Fruit fly (Drosophila melanogaster) whole organism, embryonic: ENCODE data around the gene CG42823.

ENCODE experiments used
- Adf1 ChIP-seq: fragments of 200-800 bp; sonication (Bioruptor generic); IDR thresholded peaks from 2 replicates; pipeline ENCODE4 v1.3.6; 2022; ENCODE audit warnings: missing biosample characterization, missing genetic modification characterization
- Asciz ChIP-seq: fragments of 200-800 bp; sonication (Bioruptor generic); optimal IDR thresholded peaks from 2 replicates; lab custom pipeline; 2017; ENCODE audit warnings: missing biosample characterization, mild to moderate bottlenecking, missing genetic modification characterization, missing genetic modification reagents
- CG10431 ChIP-seq: fragments of 200-800 bp; sonication (Bioruptor generic); optimal IDR thresholded peaks from 3 replicates; lab custom pipeline; 2018; ENCODE audit warnings: missing biosample characterization, mild to moderate bottlenecking, missing genetic modification characterization
- CG11456 ChIP-seq: fragments of 200-800 bp; sonication (Bioruptor generic); IDR thresholded peaks from 3 replicates; pipeline ENCODE4 v1.3.6; 2022; ENCODE audit warnings: missing biosample characterization, missing genetic modification characterization
- CG13894 ChIP-seq: fragments of 200-800 bp; sonication (Bioruptor generic); optimal IDR thresholded peaks from 3 replicates; lab custom pipeline; 2018; ENCODE audit warnings: missing biosample characterization, mild to moderate bottlenecking, missing genetic modification characterization, moderate library complexity
- CG15479 ChIP-seq: fragments of 200-800 bp; sonication (Bioruptor generic); optimal IDR thresholded peaks from 3 replicates; lab custom pipeline; 2019; ENCODE audit warnings: missing biosample characterization, mild to moderate bottlenecking, missing genetic modification characterization, moderate library complexity
- CG15696 ChIP-seq: fragments of 200-800 bp; sonication (Bioruptor generic); optimal IDR thresholded peaks from 2 replicates; lab custom pipeline; 2019; ENCODE audit warnings: missing biosample characterization, mild to moderate bottlenecking, missing genetic modification characterization, moderate library complexity
- CG17359 ChIP-seq: fragments of 200-800 bp; sonication (Bioruptor generic); optimal IDR thresholded peaks from 3 replicates; lab custom pipeline; 2018; ENCODE audit warnings: missing biosample characterization, mild to moderate bottlenecking, missing genetic modification characterization, moderate library complexity
- CG17568 ChIP-seq: fragments of 200-800 bp; sonication (Bioruptor generic); optimal IDR thresholded peaks from 2 replicates; lab custom pipeline; 2018; ENCODE audit warnings: missing biosample characterization, mild to moderate bottlenecking, missing genetic modification characterization, moderate library complexity
- CG17612 ChIP-seq: fragments of 200-800 bp; sonication (Bioruptor generic); IDR thresholded peaks from 2 replicates; pipeline ENCODE4 v1.3.6; 2022; ENCODE audit warnings: missing biosample characterization, missing genetic modification characterization
- CG32532 ChIP-seq: fragments of 200-800 bp; sonication (Bioruptor generic); IDR thresholded peaks from 2 replicates; pipeline ENCODE4 v1.3.6; 2022; ENCODE audit warnings: missing biosample characterization, missing genetic modification characterization
- CG32772 ChIP-seq: fragments of 200-800 bp; sonication (Bioruptor generic); IDR thresholded peaks from 2 replicates; pipeline ENCODE4 v1.3.6; 2022; ENCODE audit warnings: missing biosample characterization, missing genetic modification characterization
- CG4617 ChIP-seq: fragments of 200-800 bp; sonication (Bioruptor generic); optimal IDR thresholded peaks from 3 replicates; lab custom pipeline; 2016; ENCODE audit warnings: missing biosample characterization, missing genetic modification characterization, borderline replicate concordance
- CG6175 ChIP-seq: fragments of 200-800 bp; sonication (Bioruptor generic); IDR thresholded peaks from 3 replicates; pipeline ENCODE4 v1.3.6; 2022; ENCODE audit warnings: missing biosample characterization, missing genetic modification characterization
- Dref ChIP-seq: fragments of 200-800 bp; sonication (Bioruptor generic); IDR thresholded peaks from 2 replicates; pipeline ENCODE4 v1.3.6; 2022; ENCODE audit warnings: missing biosample characterization, missing genetic modification characterization
- Drgx ChIP-seq: fragments of 200-800 bp; sonication (Bioruptor generic); IDR thresholded peaks from 2 replicates; pipeline ENCODE4 v1.3.6; 2022; ENCODE audit warnings: missing biosample characterization, missing genetic modification characterization
- Elba2 ChIP-seq: fragments of 200-800 bp; sonication (Bioruptor generic); optimal IDR thresholded peaks from 3 replicates; lab custom pipeline; 2016; ENCODE audit warnings: missing biosample characterization, missing genetic modification characterization
- HmgD ChIP-seq: fragments of 200-800 bp; sonication (Bioruptor generic); optimal IDR thresholded peaks from 3 replicates; lab custom pipeline; 2016; ENCODE audit warnings: missing biosample characterization, missing genetic modification characterization
- Hr3 ChIP-seq: fragments of 200-800 bp; sonication (Bioruptor generic); optimal IDR thresholded peaks from 3 replicates; lab custom pipeline; 2016; ENCODE audit warnings: missing biosample characterization, missing genetic modification characterization
- Jarid2 ChIP-seq: fragments of 200-800 bp; sonication (Bioruptor generic); optimal IDR thresholded peaks from 3 replicates; lab custom pipeline; 2017; ENCODE audit warnings: mild to moderate bottlenecking, missing biosample characterization, missing genetic modification reagents, missing genetic modification characterization
- MESR4 ChIP-seq: fragments of 200-800 bp; sonication (Bioruptor generic); optimal IDR thresholded peaks from 2 replicates; lab custom pipeline; 2018; ENCODE audit warnings: missing biosample characterization, mild to moderate bottlenecking, missing genetic modification characterization, moderate library complexity
- Mes4 ChIP-seq: fragments of 200-800 bp; sonication (Bioruptor generic); optimal IDR thresholded peaks from 2 replicates; lab custom pipeline; 2016; ENCODE audit warnings: missing biosample characterization, missing genetic modification characterization
- NC2β ChIP-seq: fragments of 200-800 bp; sonication (Bioruptor generic); optimal IDR thresholded peaks from 2 replicates; lab custom pipeline; 2016; ENCODE audit warnings: missing biosample characterization, missing genetic modification characterization
- Nf-YC ChIP-seq: fragments of 200-800 bp; optimal IDR thresholded peaks from 3 replicates; lab custom pipeline; 2019; ENCODE audit warnings: missing biosample characterization, mild to moderate bottlenecking, missing genetic modification characterization, moderate library complexity
- Spps ChIP-seq: fragments of 200-800 bp; sonication (Bioruptor generic); optimal IDR thresholded peaks from 2 replicates; lab custom pipeline; 2018; ENCODE audit warnings: missing biosample characterization, mild to moderate bottlenecking, missing genetic modification characterization
- Sry-δ ChIP-seq: fragments of 200-800 bp; sonication (Bioruptor generic); optimal IDR thresholded peaks from 2 replicates; lab custom pipeline; 2016; ENCODE audit warnings: missing biosample characterization, missing genetic modification characterization
- cato ChIP-seq: fragments of 200-800 bp; sonication (Bioruptor generic); optimal IDR thresholded peaks from 2 replicates; lab custom pipeline; 2016; ENCODE audit warnings: missing biosample characterization, missing genetic modification characterization, borderline replicate concordance
- chinmo ChIP-seq: fragments of 200-800 bp; sonication (Bioruptor generic); IDR thresholded peaks from 4 replicates; pipeline ENCODE4 v1.3.6; 2022; ENCODE audit warnings: missing biosample characterization, missing genetic modification characterization; ENCODE audit not compliant: partially characterized antibody
- da ChIP-seq: fragments of 200-800 bp; sonication (Bioruptor generic); optimal IDR thresholded peaks from 2 replicates; lab custom pipeline; 2016; ENCODE audit warnings: missing biosample characterization, missing genetic modification characterization
- gt ChIP-seq: fragments of 200-800 bp; sonication (Bioruptor generic); IDR thresholded peaks from 2 replicates; pipeline ENCODE4 v1.3.6; 2022; ENCODE audit warnings: missing biosample characterization, missing genetic modification characterization
- insv ChIP-seq, 2 experiments: fragments of 200-800 bp; sonication (Bioruptor generic); optimal IDR thresholded peaks; 3 replicates each; lab custom pipeline; 2016 to 2018; ENCODE audit warnings: missing biosample characterization in 2 of 2, missing genetic modification characterization in 2 of 2
- p53 ChIP-seq: fragments of 200-800 bp; sonication (Bioruptor generic); optimal IDR thresholded peaks from 2 replicates; lab custom pipeline; 2016; ENCODE audit warnings: missing biosample characterization, missing genetic modification characterization
- pnt ChIP-seq: fragments of 200-800 bp; sonication (Bioruptor generic); optimal IDR thresholded peaks from 3 replicates; lab custom pipeline; 2016; ENCODE audit warnings: missing biosample characterization, missing genetic modification characterization
- schlank ChIP-seq: fragments of 200-800 bp; sonication (Bioruptor generic); optimal IDR thresholded peaks from 2 replicates; lab custom pipeline; 2018; ENCODE audit warnings: missing biosample characterization, mild to moderate bottlenecking, missing genetic modification characterization
- vfl ChIP-seq: fragments of 200-800 bp; sonication (Bioruptor generic); optimal IDR thresholded peaks from 2 replicates; lab custom pipeline; 2016; ENCODE audit warnings: missing biosample characterization, missing genetic modification characterization
- z ChIP-seq: fragments of 200-800 bp; sonication (Bioruptor generic); IDR thresholded peaks from 3 replicates; pipeline ENCODE4 v1.3.6; 2022; ENCODE audit warnings: missing biosample characterization, missing genetic modification characterization
- zen2 ChIP-seq: fragments of 200-800 bp; sonication (Bioruptor generic); IDR thresholded peaks from 3 replicates; pipeline ENCODE4 v1.3.6; 2022; ENCODE audit warnings: missing biosample characterization, missing genetic modification characterization; ENCODE audit not compliant: partially characterized antibody
- zfh2 ChIP-seq: fragments of 200-800 bp; sonication (Bioruptor generic); optimal IDR thresholded peaks from 2 replicates; lab custom pipeline; 2016; ENCODE audit warnings: missing biosample characterization, missing genetic modification characterization

CG42823 gene

dm6 chr3R:17434330-17434729 lies 29.4 kb upstream of the CG42823 start, which contains the start of gene CG44090:
Gene CG44090, minus strand, starts transcription at chr3R:17434430.
- no peak for TF ChIP-seq MESR4 (GFP tag; lab: Kevin White, UChicago)
- no peak for TF ChIP-seq Dref (GFP tag; lab: Robert Waterston, UW)
- no peak for TF ChIP-seq CG4617 (GFP tag; lab: Kevin White, UChicago)
- TF ChIP-seq CG32772 (GFP tag; lab: Robert Waterston, UW): no peak
- no peak for TF ChIP-seq Hr3 (GFP tag; lab: Kevin White, UChicago)
- no peak for TF ChIP-seq Nf-YC (tag; lab: Kevin White, UChicago)
- TF ChIP-seq zfh2 (GFP tag; lab: Kevin White, UChicago): no peak
- no peak for TF ChIP-seq Mes4 (GFP tag; lab: Kevin White, UChicago)
- TF ChIP-seq CG15479 (GFP tag; lab: Kevin White, UChicago): no peak
- TF ChIP-seq pnt (GFP tag; lab: Kevin White, UChicago): no peak
- no peak for TF ChIP-seq schlank (tag; lab: Kevin White, UChicago)
- TF ChIP-seq CG13894 (tag; lab: Kevin White, UChicago): no peak

dm6 chr3R:17433117-17433516 lies 28.2 kb upstream of the CG42823 start:
- TF ChIP-seq NC2β (GFP tag; lab: Kevin White, UChicago) (no peak), Elba2 (GFP tag; lab: Kevin White, UChicago) (peak; percentile 31), CG11456 (GFP tag; lab: Robert Waterston, UW) (0 out of 3 replicates have a peak, but pooled peaks have one; percentile 9)

dm6 chr3R:17430481-17430880 lies 25.6 kb upstream of the CG42823 start:
- peak; percentile 68 for TF ChIP-seq Drgx
- TF ChIP-seq CG17359 (tag; lab: Kevin White, UChicago): no peak

- TF ChIP-seq da (GFP tag; lab: Kevin White, UChicago) (no peak), CG10431 (GFP tag; lab: Kevin White, UChicago) (peak; percentile 93), HmgD (GFP tag; lab: Kevin White, UChicago) (no peak)
Observed at dm6 chr3R:17426265-17426664, 21.4 kb upstream of the CG42823 start.

dm6 chr3R:17425417-17425915 lies 20.6 kb upstream of the CG42823 start, which contains the start of gene cysu:
Gene cysu, plus strand, starts transcription at chr3R:17425768.
- TF ChIP-seq zen2 (GFP tag; lab: Robert Waterston, UW) (peak; percentile 44; the same call in 1 of the 3 replicates), CG6175 (GFP tag; lab: Robert Waterston, UW) (peak; percentile 63; the same call in 2 of the 3 replicates), chinmo (peak; percentile 82; the same call in 1 of the 4 replicates), CG32532 (GFP tag; lab: Robert Waterston, UW) (no peak), p53 (no peak), Adf1 (GFP tag; lab: Robert Waterston, UW) (peak; percentile 87), Jarid2 (peak; percentile 58), z (peak; percentile 95), Spps (tag; lab: Kevin White, UChicago) (no peak)

dm6 chr3R:17422102-17422501 lies 17.2 kb upstream of the CG42823 start, which contains the start of gene CG14332:
Gene CG14332, minus strand, starts transcription at chr3R:17422202.
- TF ChIP-seq Asciz (GFP tag; lab: Kevin White, UChicago) (no peak), insv (GFP tag; optimal IDR thresholded peaks at IDR 0.05; lab: Kevin White, UChicago) (no peak), gt (GFP tag; lab: Robert Waterston, UW) (no peak), Sry-δ (GFP tag; lab: Kevin White, UChicago) (no peak), vfl (no peak), cato (GFP tag; lab: Kevin White, UChicago) (no peak), CG15696 (tag; lab: Kevin White, UChicago) (no peak), CG17612 (GFP tag; lab: Robert Waterston, UW) (no peak), CG17568 (GFP tag; lab: Kevin White, UChicago) (no peak)
